Worm (Caenorhabditis elegans): ENCODE data around the gene F54F2.9.

The F54F2.9 gene

DNA sequence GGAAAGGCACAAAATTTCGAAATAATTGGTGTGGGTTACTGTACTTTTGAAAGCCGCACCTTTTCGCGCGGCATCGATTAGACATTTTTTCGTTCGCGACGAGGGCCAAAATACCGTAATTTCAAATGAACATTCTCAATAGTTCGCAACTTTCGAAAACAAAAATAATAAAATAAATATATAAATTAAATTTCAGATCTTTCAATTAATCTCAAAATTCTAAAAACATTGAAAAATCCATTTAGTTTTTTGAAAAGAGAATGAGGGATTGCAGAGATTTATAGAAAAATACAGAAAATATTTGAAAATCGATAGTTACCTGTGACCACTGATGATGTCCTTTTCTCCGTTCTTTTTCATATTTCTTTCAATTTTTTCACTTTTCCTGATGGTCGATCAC lies 41.0 kb downstream of the F54F2.9 start, which contains the start of gene K02D10.8:
TSS of gene K02D10.8 (plus strand) at position 301 of the 400 bp plus-strand sequence.
- TF ChIP-seq ceh-83 (GFP tag; optimal IDR thresholded peaks at IDR 0.05) (no peak), lin-32 (GFP tag; optimal IDR thresholded peaks at IDR 0.05) (no peak), ham-2 (GFP tag; optimal IDR thresholded peaks at IDR 0.05) (no peak), ceh-43 (GFP tag; optimal IDR thresholded peaks at IDR 0.05) (no peak), mab-5 (tag; optimal IDR thresholded peaks at IDR 0.05) (no peak), drap-1 (GFP tag; optimal IDR thresholded peaks at IDR 0.05) (no peak), lsy-2 (tag; optimal IDR thresholded peaks at IDR 0.05) (no peak), M03D4.4 (tag; optimal IDR thresholded peaks at IDR 0.05) (no peak), sem-2 (GFP tag; optimal IDR thresholded peaks at IDR 0.05) (no peak), bed-3 (GFP tag; optimal IDR thresholded peaks at IDR 0.05) (no peak), zip-8 (tag; optimal IDR thresholded peaks at IDR 0.05) (no peak), mls-2 (tag; optimal IDR thresholded peaks at IDR 0.05) (no peak)

- TF ChIP-seq lin-13 (tag; optimal IDR thresholded peaks at IDR 0.05) = no peak
- TF ChIP-seq lsy-2 (tag; optimal IDR thresholded peaks at IDR 0.05) = no peak
- no peak for TF ChIP-seq nhr-2 (tag; optimal IDR thresholded peaks at IDR 0.05)
- no peak for TF ChIP-seq unc-39 (tag; optimal IDR thresholded peaks at IDR 0.05)
- TF ChIP-seq sptf-1 (tag; optimal IDR thresholded peaks at IDR 0.05) = no peak
- TF ChIP-seq lin-32 (GFP tag; optimal IDR thresholded peaks at IDR 0.05) = no peak
- no peak for TF ChIP-seq ztf-11 (tag; optimal IDR thresholded peaks at IDR 0.05)
- no peak for TF ChIP-seq elt-3 (tag; optimal IDR thresholded peaks at IDR 0.05)
- no peak for TF ChIP-seq mep-1 (tag; optimal IDR thresholded peaks at IDR 0.05)
- no peak for TF ChIP-seq snpc-4 (tag; optimal IDR thresholded peaks at IDR 0.05)
- no peak for TF ChIP-seq mab-5 (tag; optimal IDR thresholded peaks at IDR 0.05)
- TF ChIP-seq blmp-1 (tag; optimal IDR thresholded peaks at IDR 0.05) = no peak
- TF ChIP-seq unc-62 (GFP tag; optimal IDR thresholded peaks at IDR 0.05) = no peak
Observed at ce11 chrIII:8785426-8785825, 41.6 kb downstream of the F54F2.9 start.

- no peak for TF ChIP-seq lin-32 (GFP tag; optimal IDR thresholded peaks at IDR 0.05)
- TF ChIP-seq nhr-28 (tag; optimal IDR thresholded peaks at IDR 0.05) = no peak
- no peak for TF ChIP-seq M03D4.4 (tag; optimal IDR thresholded peaks at IDR 0.05)
- TF ChIP-seq nhr-2 (tag; optimal IDR thresholded peaks at IDR 0.05) = no peak
- no peak for TF ChIP-seq bed-3 (GFP tag; optimal IDR thresholded peaks at IDR 0.05)
- no peak for TF ChIP-seq unc-62 (GFP tag; optimal IDR thresholded peaks at IDR 0.05)
- TF ChIP-seq elt-1 (tag; optimal IDR thresholded peaks at IDR 0.05; ENCODE audit: borderline replicate concordance, insufficient read depth) = no peak
- no peak for TF ChIP-seq elt-3 (tag; optimal IDR thresholded peaks at IDR 0.05)
- TF ChIP-seq pha-4 (tag; optimal IDR thresholded peaks at IDR 0.05) = no peak
- TF ChIP-seq nhr-12 (tag; optimal IDR thresholded peaks at IDR 0.05) = no peak
- TF ChIP-seq unc-120 (tag; optimal IDR thresholded peaks at IDR 0.05; ENCODE audit: poor library complexity, severe bottlenecking) = no peak
- no peak for TF ChIP-seq zip-8 (tag; optimal IDR thresholded peaks at IDR 0.05)
- no peak for TF ChIP-seq sptf-1 (tag; optimal IDR thresholded peaks at IDR 0.05)
- no peak for TF ChIP-seq ceh-43 (GFP tag; optimal IDR thresholded peaks at IDR 0.05)
- TF ChIP-seq hlh-1 (tag; optimal IDR thresholded peaks at IDR 0.05) = no peak
- TF ChIP-seq ces-1 (GFP tag; optimal IDR thresholded peaks at IDR 0.05) = no peak
- TF ChIP-seq lin-13 (tag; optimal IDR thresholded peaks at IDR 0.05) = no peak
- no peak for TF ChIP-seq flh-1 (GFP tag; optimal IDR thresholded peaks at IDR 0.05)
Observed at ce11 chrIII:8784500-8784899, 42.5 kb downstream of the F54F2.9 start.

DNA sequence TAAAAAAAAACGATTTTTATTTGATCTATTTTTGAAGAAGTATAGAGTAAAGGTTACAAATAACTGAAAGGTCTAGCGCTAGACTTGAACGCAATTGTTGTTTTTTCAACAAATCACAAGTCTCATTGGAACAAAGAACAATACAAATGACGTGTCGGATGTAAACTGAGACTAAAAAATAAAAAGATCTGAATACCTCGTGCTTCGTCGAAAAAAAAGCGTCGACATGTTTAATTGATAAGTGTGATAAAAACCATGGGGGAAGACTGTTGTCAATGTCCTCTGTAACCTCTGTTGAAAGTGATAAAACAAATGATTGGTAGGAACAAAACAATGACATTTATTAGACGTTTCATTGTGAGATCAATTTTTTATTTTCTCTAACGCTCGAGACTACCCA lies 44.3 kb downstream of the F54F2.9 start:
- no peak for TF ChIP-seq ham-2 (GFP tag; optimal IDR thresholded peaks at IDR 0.05)
- TF ChIP-seq sem-2 (GFP tag; optimal IDR thresholded peaks at IDR 0.05) = no peak
- no peak for TF ChIP-seq unc-39 (tag; optimal IDR thresholded peaks at IDR 0.05)
- TF ChIP-seq cnd-1 (tag; optimal IDR thresholded peaks at IDR 0.05) = no peak
- TF ChIP-seq nhr-2 (tag; optimal IDR thresholded peaks at IDR 0.05) = no peak
- no peak for TF ChIP-seq nhr-76 (tag; optimal IDR thresholded peaks at IDR 0.05)
- no peak for TF ChIP-seq nhr-28 (tag; optimal IDR thresholded peaks at IDR 0.05)
- TF ChIP-seq ztf-11 (tag; optimal IDR thresholded peaks at IDR 0.05) = no peak
- TF ChIP-seq snpc-4 (tag; optimal IDR thresholded peaks at IDR 0.05) = no peak
- TF ChIP-seq ceh-39 (tag; optimal IDR thresholded peaks at IDR 0.05) = no peak
- no peak for TF ChIP-seq drap-1 (GFP tag; optimal IDR thresholded peaks at IDR 0.05)
- no peak for TF ChIP-seq pha-4 (tag; optimal IDR thresholded peaks at IDR 0.05)
- no peak for TF ChIP-seq sptf-1 (tag; optimal IDR thresholded peaks at IDR 0.05)
- no peak for TF ChIP-seq mab-5 (tag; optimal IDR thresholded peaks at IDR 0.05)
- no peak for TF ChIP-seq blmp-1 (tag; optimal IDR thresholded peaks at IDR 0.05)
